Fruit fly (Drosophila melanogaster): ENCODE data around the gene Nubp2.

Gene Nubp2

dm6 chr3L:20509121-20509934, 17.0 kb upstream of the Nubp2 start (continued):
- TF ChIP-seq row (GFP tag; IDR thresholded peaks at IDR 0.05) (peak; percentile 91), dan (GFP tag; IDR thresholded peaks at IDR 0.05) (no peak), CG18599 (GFP tag; optimal IDR thresholded peaks at IDR 0.05) (peak; percentile 90), al (GFP tag; IDR thresholded peaks at IDR 0.05) (peak; percentile 53), CG2120 (GFP tag; optimal IDR thresholded peaks at IDR 0.05) (peak; percentile 90), E2f2 (GFP tag; IDR thresholded peaks at IDR 0.05) (peak; percentile 32), gsb (GFP tag; IDR thresholded peaks at IDR 0.05) (no peak), ken (GFP tag; IDR thresholded peaks at IDR 0.05) (no peak), Optix (GFP tag; IDR thresholded peaks at IDR 0.05) (no peak), Atf-2 (GFP tag; optimal IDR thresholded peaks at IDR 0.05) (peak; percentile 67), br (optimal IDR thresholded peaks at IDR 0.05) (no peak), CG17385 (GFP tag; optimal IDR thresholded peaks at IDR 0.05) (peak; percentile 81), CG16813 (GFP tag; IDR thresholded peaks at IDR 0.05; ENCODE audit: partially characterized antibody) (no peak), sisA (GFP tag; IDR thresholded peaks at IDR 0.05) (no peak; the same call in 1 of the 2 replicates), bigmax (GFP tag; optimal IDR thresholded peaks at IDR 0.05) (no peak), CG8765 (GFP tag; IDR thresholded peaks at IDR 0.05) (no peak), exex (tag; optimal IDR thresholded peaks at IDR 0.05) (peak; percentile 51), HmgZ (tag; optimal IDR thresholded peaks at IDR 0.05) (peak; percentile 64), rib (GFP tag; IDR thresholded peaks at IDR 0.05) (no peak), CG1233 (GFP tag; optimal IDR thresholded peaks at IDR 0.05) (peak; percentile 79), CG6654 (GFP tag; optimal IDR thresholded peaks at IDR 0.05) (peak; percentile 31), h (optimal IDR thresholded peaks at IDR 0.05) (no peak), D19A (tag; optimal IDR thresholded peaks at IDR 0.05) (peak; percentile 100), HLH3B (GFP tag; IDR thresholded peaks at IDR 0.05) (no peak), NFAT (GFP tag; IDR thresholded peaks at IDR 0.05) (peak; percentile 19; the same call in 1 of the 2 replicates), CG8924 (tag; optimal IDR thresholded peaks at IDR 0.05) (peak; percentile 90), scrt (GFP tag; optimal IDR thresholded peaks at IDR 0.05) (peak; percentile 78), peb (GFP tag; IDR thresholded peaks at IDR 0.05) (no peak), CG9817 (tag; optimal IDR thresholded peaks at IDR 0.05) (peak; percentile 75), bab2 (GFP tag; optimal IDR thresholded peaks at IDR 0.05) (peak; percentile 76), CG14441 (GFP tag; IDR thresholded peaks at IDR 0.05) (0 out of 2 replicates have a peak, but pooled peaks have one; percentile 13), Neu2 (GFP tag; optimal IDR thresholded peaks at IDR 0.05; ENCODE audit: borderline replicate concordance) (no peak), Mrtf (GFP tag; IDR thresholded peaks at IDR 0.05) (no peak), hth (optimal IDR thresholded peaks at IDR 0.05) (no peak), run (tag; optimal IDR thresholded peaks at IDR 0.05) (peak; percentile 27), da (GFP tag; optimal IDR thresholded peaks at IDR 0.05) (no peak), Awh (GFP tag; IDR thresholded peaks at IDR 0.05) (0 out of 2 replicates have a peak, but pooled peaks have one; percentile 33), CG30403 (GFP tag; optimal IDR thresholded peaks at IDR 0.05) (peak; percentile 88), HLH4C (GFP tag; IDR thresholded peaks at IDR 0.05; ENCODE audit: partially characterized antibody) (no peak), CG1602 (GFP tag; optimal IDR thresholded peaks at IDR 0.05) (peak; percentile 60), fd102C (GFP tag; optimal IDR thresholded peaks at IDR 0.05) (no peak), vfl (GFP tag; optimal IDR thresholded peaks at IDR 0.05) (peak; percentile 58), Six4 (GFP tag; optimal IDR thresholded peaks at IDR 0.05) (peak; percentile 65), CG15269 (tag; optimal IDR thresholded peaks at IDR 0.05) (peak; percentile 82), B-H1 (GFP tag; IDR thresholded peaks at IDR 0.05) (no peak; the same call in 2 of the 3 replicates), CG6813 (GFP tag; optimal IDR thresholded peaks at IDR 0.05) (peak; percentile 51), pita (GFP tag; optimal IDR thresholded peaks at IDR 0.05) (no peak), Gsc (GFP tag; IDR thresholded peaks at IDR 0.05) (no peak), sc (optimal IDR thresholded peaks at IDR 0.05) (no peak), sc (GFP tag; optimal IDR thresholded peaks at IDR 0.05) (peak; percentile 61), chinmo (GFP tag; IDR thresholded peaks at IDR 0.05; ENCODE audit: partially characterized antibody) (no peak)

All from whole organism, embryonic.